Worm (Caenorhabditis elegans): ENCODE results near the gene nhr-225.

ce11 chrV:2290329-2290728 lies at the start of gene nhr-225:
- TF ChIP-seq ztf-23 (GFP tag; IDR thresholded peaks at IDR 0.05) (no peak), tab-1 (GFP tag; IDR thresholded peaks at IDR 0.05) (no peak), ztf-29 (GFP tag; IDR thresholded peaks at IDR 0.05) (no peak), cog-1 (tag; optimal IDR thresholded peaks at IDR 0.05) (no peak), flt-1 (GFP tag; IDR thresholded peaks at IDR 0.05) (no peak), klf-2 (GFP tag; conservative IDR thresholded peaks at IDR 0.05) (no peak), ref-1 (GFP tag; conservative IDR thresholded peaks at IDR 0.05) (no peak), med-1 (GFP tag; optimal IDR thresholded peaks at IDR 0.05; ENCODE audit: insufficient read depth) (no peak), T22C8.4 (GFP tag; IDR thresholded peaks at IDR 0.05) (no peak)

All from whole organism, midembryonic.